Worm (Caenorhabditis elegans): ENCODE results near the gene Y73F8A.10.

DNA sequence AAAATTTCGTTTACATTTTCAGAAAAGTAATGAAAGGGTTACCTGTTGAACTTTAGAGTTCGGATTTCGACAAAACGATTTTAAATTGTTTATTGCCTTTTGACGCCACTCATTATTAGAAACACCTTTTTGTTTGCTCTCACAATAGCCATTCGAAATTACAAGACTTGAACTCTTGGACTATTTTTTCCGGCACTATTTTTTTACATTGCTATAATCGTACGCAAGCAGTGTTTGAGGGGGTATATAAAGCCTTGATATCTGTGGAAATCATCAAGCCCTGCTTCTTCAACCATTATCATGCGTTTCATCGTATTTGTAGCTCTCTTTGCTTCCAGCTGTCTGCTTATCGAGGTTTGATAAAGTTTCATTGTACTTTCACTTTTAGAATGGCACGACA is 2.5 kb upstream of the Y73F8A.10 start, which contains the start of gene pqn-91:
- TF ChIP-seq him-1 (tag; optimal IDR thresholded peaks at IDR 0.05) = no peak
- TF ChIP-seq dao-5 (tag; optimal IDR thresholded peaks at IDR 0.05) = no peak
